Fruit fly (Drosophila melanogaster) whole organism, embryonic: ENCODE results near the gene Art9.
A peak's percentile ranks its signal among the peaks of the same experiment; 100 is the strongest.

Experiments used
- Aef1 ChIP-seq: fragments of 200-800 bp; sonication (Bioruptor generic); IDR thresholded peaks from 3 replicates; pipeline ENCODE4 v1.3.6; 2022; ENCODE audit warnings: missing biosample characterization, missing genetic modification characterization
- CG10654 ChIP-seq: fragments of 200-800 bp; sonication (Bioruptor generic); optimal IDR thresholded peaks from 2 replicates; lab custom pipeline; 2016; ENCODE audit warnings: missing biosample characterization, missing genetic modification characterization
- CG1233 ChIP-seq: fragments of 200-800 bp; sonication (Bioruptor generic); optimal IDR thresholded peaks from 4 replicates; lab custom pipeline; 2018; ENCODE audit warnings: missing biosample characterization, mild to moderate bottlenecking, missing genetic modification characterization
- CG13424 ChIP-seq: fragments of 200-800 bp; sonication (Bioruptor generic); optimal IDR thresholded peaks from 2 replicates; lab custom pipeline; 2019; ENCODE audit warnings: missing biosample characterization, mild to moderate bottlenecking, missing genetic modification characterization, moderate library complexity
- CG14014 ChIP-seq: fragments of 200-800 bp; sonication (Bioruptor generic); IDR thresholded peaks from 2 replicates; pipeline ENCODE4 v1.3.6; 2022; ENCODE audit warnings: missing biosample characterization, missing genetic modification characterization
- CG15601 ChIP-seq: fragments of 200-800 bp; sonication (Bioruptor generic); optimal IDR thresholded peaks from 3 replicates; lab custom pipeline; 2019; ENCODE audit warnings: missing biosample characterization, mild to moderate bottlenecking, missing genetic modification characterization, moderate library complexity
- CG1602 ChIP-seq: fragments of 200-800 bp; sonication (Bioruptor generic); optimal IDR thresholded peaks from 3 replicates; lab custom pipeline; 2016; ENCODE audit warnings: missing biosample characterization, missing genetic modification characterization
- CG17385 ChIP-seq: fragments of 200-800 bp; sonication (Bioruptor generic); optimal IDR thresholded peaks from 3 replicates; lab custom pipeline; 2018; ENCODE audit warnings: missing biosample characterization, mild to moderate bottlenecking, missing genetic modification characterization
- CG17912 ChIP-seq: fragments of 200-800 bp; sonication (Bioruptor generic); optimal IDR thresholded peaks from 2 replicates; lab custom pipeline; 2018; ENCODE audit warnings: missing biosample characterization, mild to moderate bottlenecking, missing genetic modification characterization
- CG18262 ChIP-seq: fragments of 200-800 bp; optimal IDR thresholded peaks from 3 replicates; lab custom pipeline; 2019; ENCODE audit warnings: missing biosample characterization, mild to moderate bottlenecking, missing genetic modification characterization, moderate library complexity
- CG31388 ChIP-seq: fragments of 200-800 bp; sonication (Bioruptor generic); optimal IDR thresholded peaks from 2 replicates; lab custom pipeline; 2016; ENCODE audit warnings: missing biosample characterization, missing genetic modification characterization
- CG31441 ChIP-seq: fragments of 200-800 bp; sonication (Bioruptor generic); IDR thresholded peaks from 2 replicates; pipeline ENCODE4 v1.3.6; 2022; ENCODE audit warnings: missing biosample characterization, missing genetic modification characterization
- CG4617 ChIP-seq: fragments of 200-800 bp; sonication (Bioruptor generic); optimal IDR thresholded peaks from 3 replicates; lab custom pipeline; 2016; ENCODE audit warnings: missing biosample characterization, missing genetic modification characterization, borderline replicate concordance
- CG6791 ChIP-seq: fragments of 200-800 bp; sonication (Bioruptor generic); IDR thresholded peaks from 3 replicates; pipeline ENCODE4 v1.3.6; 2022; ENCODE audit warnings: missing biosample characterization, missing genetic modification characterization; ENCODE audit not compliant: partially characterized antibody
- CG7372 ChIP-seq: fragments of 200-800 bp; sonication (Bioruptor generic); IDR thresholded peaks from 2 replicates; pipeline ENCODE4 v1.3.6; 2022; ENCODE audit warnings: missing biosample characterization, missing genetic modification characterization
- CG7839 ChIP-seq: fragments of 200-800 bp; sonication (Bioruptor generic); optimal IDR thresholded peaks from 3 replicates; lab custom pipeline; 2018; ENCODE audit warnings: missing biosample characterization, mild to moderate bottlenecking, missing genetic modification characterization, moderate library complexity
- CG7987 ChIP-seq: fragments of 200-800 bp; sonication (Bioruptor generic); optimal IDR thresholded peaks from 2 replicates; lab custom pipeline; 2018; ENCODE audit warnings: missing biosample characterization, mild to moderate bottlenecking, missing genetic modification characterization, moderate library complexity
- CG8478 ChIP-seq: fragments of >200 bp; optimal IDR thresholded peaks from 2 replicates; lab custom pipeline; 2018
- D ChIP-seq, 2 experiments: fragments of 200-800 bp in 1 of 2; fragments of >200 bp in 1 of 2; sonication (Bioruptor generic) in 1 of 2; optimal IDR thresholded peaks; 2 replicates in 1 of 2; 3 replicates in 1 of 2; lab custom pipeline; 2017; ENCODE audit warnings: mild to moderate bottlenecking in 1 of 2, missing biosample characterization in 1 of 2, missing genetic modification characterization in 1 of 2, missing genetic modification reagents in 1 of 2
- Doc3 ChIP-seq: fragments of 200-800 bp; sonication (Bioruptor generic); IDR thresholded peaks from 3 replicates; pipeline ENCODE4 v1.3.6; 2022; ENCODE audit warnings: missing biosample characterization, missing genetic modification characterization; ENCODE audit not compliant: partially characterized antibody
- Dref ChIP-seq: fragments of 200-800 bp; sonication (Bioruptor generic); IDR thresholded peaks from 2 replicates; pipeline ENCODE4 v1.3.6; 2022; ENCODE audit warnings: missing biosample characterization, missing genetic modification characterization
- Elba2 ChIP-seq: fragments of 200-800 bp; sonication (Bioruptor generic); optimal IDR thresholded peaks from 3 replicates; lab custom pipeline; 2016; ENCODE audit warnings: missing biosample characterization, missing genetic modification characterization
- HLH3B ChIP-seq: fragments of 200-800 bp; sonication (Bioruptor generic); IDR thresholded peaks from 2 replicates; pipeline ENCODE4 v1.3.6; 2022; ENCODE audit warnings: missing biosample characterization, missing genetic modification characterization
- HmgZ ChIP-seq: fragments of 200-800 bp; sonication (Bioruptor generic); optimal IDR thresholded peaks from 2 replicates; lab custom pipeline; 2018; ENCODE audit warnings: missing biosample characterization, mild to moderate bottlenecking, missing genetic modification characterization
- Hsf ChIP-seq: fragments of 200-800 bp; sonication (Bioruptor generic); optimal IDR thresholded peaks from 3 replicates; lab custom pipeline; 2016; ENCODE audit warnings: missing biosample characterization, missing genetic modification characterization
- Nf-YB ChIP-seq: fragments of 200-800 bp; sonication (Bioruptor generic); optimal IDR thresholded peaks from 3 replicates; lab custom pipeline; 2019; ENCODE audit warnings: missing biosample characterization, mild to moderate bottlenecking, missing genetic modification characterization, moderate library complexity
- Ptx1 ChIP-seq: fragments of 200-800 bp; sonication (Bioruptor generic); IDR thresholded peaks from 2 replicates; pipeline ENCODE4 v1.3.6; 2022; ENCODE audit warnings: missing biosample characterization, missing genetic modification characterization
- Spps ChIP-seq: fragments of 200-800 bp; sonication (Bioruptor generic); optimal IDR thresholded peaks from 2 replicates; lab custom pipeline; 2018; ENCODE audit warnings: missing biosample characterization, mild to moderate bottlenecking, missing genetic modification characterization
- abd-A ChIP-seq: fragments of 200-800 bp; sonication (Bioruptor generic); optimal IDR thresholded peaks from 3 replicates; lab custom pipeline; 2019; ENCODE audit warnings: missing biosample characterization, mild to moderate bottlenecking, missing genetic modification characterization, moderate library complexity
- bsh ChIP-seq, 2 experiments: fragments of 200-800 bp; sonication (Bioruptor generic); optimal IDR thresholded peaks; 2 replicates each; lab custom pipeline; 2017 to 2018; ENCODE audit warnings: mild to moderate bottlenecking in 2 of 2, missing biosample characterization in 2 of 2, missing genetic modification characterization in 2 of 2, moderate library complexity in 1 of 2
- fd96Cb ChIP-seq: fragments of 200-800 bp; sonication (Bioruptor generic); optimal IDR thresholded peaks from 2 replicates; lab custom pipeline; 2018; ENCODE audit warnings: missing biosample characterization, mild to moderate bottlenecking, missing genetic modification characterization, moderate library complexity
- gem ChIP-seq: fragments of 200-800 bp; sonication (Bioruptor generic); optimal IDR thresholded peaks from 2 replicates; lab custom pipeline; 2019; ENCODE audit warnings: missing biosample characterization, mild to moderate bottlenecking, missing genetic modification characterization, moderate library complexity
- grau ChIP-seq: fragments of 200-800 bp; optimal IDR thresholded peaks from 3 replicates; lab custom pipeline; 2019; ENCODE audit warnings: missing biosample characterization, mild to moderate bottlenecking, missing genetic modification characterization, moderate library complexity
- grn ChIP-seq: fragments of 200-800 bp; sonication (Bioruptor generic); optimal IDR thresholded peaks from 3 replicates; lab custom pipeline; 2017; ENCODE audit warnings: missing biosample characterization, missing genetic modification characterization
- hth ChIP-seq: fragments of >200 bp; optimal IDR thresholded peaks from 2 replicates; lab custom pipeline; 2017; ENCODE audit warnings: inconsistent platforms
- luna ChIP-seq: fragments of 200-800 bp; sonication (Bioruptor generic); optimal IDR thresholded peaks from 2 replicates; lab custom pipeline; 2016; ENCODE audit warnings: missing biosample characterization, missing genetic modification characterization
- nau ChIP-seq: fragments of 200-800 bp; sonication (Bioruptor generic); optimal IDR thresholded peaks from 3 replicates; lab custom pipeline; 2017; ENCODE audit warnings: missing biosample characterization, mild to moderate bottlenecking, missing genetic modification characterization, missing genetic modification reagents
- oc ChIP-seq: fragments of 200-800 bp; sonication (Bioruptor generic); optimal IDR thresholded peaks from 2 replicates; lab custom pipeline; 2018; ENCODE audit warnings: missing biosample characterization, mild to moderate bottlenecking, missing genetic modification characterization, moderate library complexity
- p53 ChIP-seq: fragments of 200-800 bp; sonication (Bioruptor generic); optimal IDR thresholded peaks from 2 replicates; lab custom pipeline; 2016; ENCODE audit warnings: missing biosample characterization, missing genetic modification characterization
- psq ChIP-seq: fragments of 200-800 bp; sonication (Bioruptor generic); optimal IDR thresholded peaks from 2 replicates; lab custom pipeline; 2017; ENCODE audit warnings: missing biosample characterization, missing genetic modification characterization
- repo ChIP-seq: fragments of 200-800 bp; sonication (Bioruptor generic); optimal IDR thresholded peaks from 2 replicates; lab custom pipeline; 2016; ENCODE audit warnings: missing biosample characterization, missing genetic modification characterization
- sc ChIP-seq, 3 experiments: fragments of >200 bp in 2 of 3; fragments of 200-800 bp in 1 of 3; sonication (Bioruptor generic) in 1 of 3; optimal IDR thresholded peaks; 2 replicates in 2 of 3; 3 replicates in 1 of 3; lab custom pipeline; 2017; ENCODE audit warnings: mild to moderate bottlenecking in 1 of 3, missing biosample characterization in 1 of 3, missing genetic modification characterization in 1 of 3, missing genetic modification reagents in 1 of 3
- schlank ChIP-seq: fragments of 200-800 bp; sonication (Bioruptor generic); optimal IDR thresholded peaks from 2 replicates; lab custom pipeline; 2018; ENCODE audit warnings: missing biosample characterization, mild to moderate bottlenecking, missing genetic modification characterization
- sens-2 ChIP-seq: fragments of 200-800 bp; sonication (Bioruptor generic); IDR thresholded peaks from 2 replicates; pipeline ENCODE4 v1.3.6; 2022; ENCODE audit warnings: missing biosample characterization, missing genetic modification characterization
- shn ChIP-seq: fragments of 200-800 bp; sonication (Bioruptor generic); optimal IDR thresholded peaks from 3 replicates; lab custom pipeline; 2016; ENCODE audit warnings: missing biosample characterization, missing genetic modification characterization
- tin ChIP-seq: fragments of 200-800 bp; sonication (Bioruptor generic); optimal IDR thresholded peaks from 3 replicates; lab custom pipeline; 2016; ENCODE audit warnings: missing biosample characterization, missing genetic modification characterization
- tio ChIP-seq: fragments of 200-800 bp; sonication (Bioruptor generic); optimal IDR thresholded peaks from 2 replicates; lab custom pipeline; 2017; ENCODE audit warnings: missing biosample characterization, missing genetic modification characterization, inconsistent platforms
- unpg ChIP-seq: fragments of 200-800 bp; sonication (Bioruptor generic); optimal IDR thresholded peaks from 3 replicates; lab custom pipeline; 2018; ENCODE audit warnings: missing biosample characterization, mild to moderate bottlenecking, missing genetic modification characterization, moderate library complexity
- zen ChIP-seq: fragments of 200-800 bp; sonication (Bioruptor generic); optimal IDR thresholded peaks from 3 replicates; lab custom pipeline; 2018; ENCODE audit warnings: missing biosample characterization, mild to moderate bottlenecking, missing genetic modification characterization, moderate library complexity

Gene Art9

dm6 chr3R:13907355-13908105 is 35.7 kb downstream of the Art9 start (continued):
- TF ChIP-seq sc (optimal IDR thresholded peaks at IDR 0.05; lab: Kevin White, UChicago): no peak
- TF ChIP-seq sc (GFP tag; optimal IDR thresholded peaks at IDR 0.05; lab: Kevin White, UChicago): peak; percentile 19
- TF ChIP-seq CG17912 (GFP tag; lab: Kevin White, UChicago): no peak
- no peak for TF ChIP-seq HmgZ (tag; lab: Kevin White, UChicago)
- TF ChIP-seq oc (tag; lab: Kevin White, UChicago): peak; percentile 35
- no peak for TF ChIP-seq repo
- TF ChIP-seq tin (GFP tag; lab: Kevin White, UChicago): peak; percentile 29
- TF ChIP-seq hth (lab: Kevin White, UChicago): no peak
- TF ChIP-seq CG7987: no peak
- TF ChIP-seq Spps (tag; lab: Kevin White, UChicago): peak; percentile 13
- TF ChIP-seq CG31388 (GFP tag; lab: Kevin White, UChicago): no peak
- no peak for TF ChIP-seq p53 (GFP tag; lab: Kevin White, UChicago)
- peak; percentile 76 for TF ChIP-seq grn (GFP tag; lab: Kevin White, UChicago)
- no peak for TF ChIP-seq CG14014 (GFP tag; lab: Robert Waterston, UW)
- peak; percentile 1 for TF ChIP-seq CG15601 (tag; lab: Kevin White, UChicago)
- peak; percentile 8 for TF ChIP-seq Nf-YB (GFP tag; lab: Kevin White, UChicago)
- no peak for TF ChIP-seq Aef1 (GFP tag; lab: Robert Waterston, UW)
- peak; percentile 43; the same call in 1 of the 2 replicates for TF ChIP-seq sens-2 (GFP tag; lab: Robert Waterston, UW)
- TF ChIP-seq HLH3B (GFP tag; lab: Robert Waterston, UW): peak; percentile 65
- TF ChIP-seq CG7372: peak; percentile 35; the same call in 1 of the 2 replicates
- no peak for TF ChIP-seq nau (GFP tag; lab: Kevin White, UChicago)
- TF ChIP-seq luna: no peak
- TF ChIP-seq Ptx1: peak; percentile 51
- peak in 1 of 2 experiments; percentile 65 for TF ChIP-seq bsh (GFP tag; optimal IDR thresholded peaks at IDR 0.05; lab: Kevin White, UChicago)
- TF ChIP-seq D (optimal IDR thresholded peaks at IDR 0.05; lab: Kevin White, UChicago): no peak
- TF ChIP-seq D (GFP tag; optimal IDR thresholded peaks at IDR 0.05; lab: Kevin White, UChicago): peak; percentile 41
- peak; percentile 44 for TF ChIP-seq grau (tag; lab: Kevin White, UChicago)
- TF ChIP-seq CG6791 (GFP tag; lab: Robert Waterston, UW): no peak
- peak; percentile 69 for TF ChIP-seq unpg (GFP tag; lab: Kevin White, UChicago)
- TF ChIP-seq CG8478 (lab: Kevin White, UChicago): no peak
- TF ChIP-seq fd96Cb (tag; lab: Kevin White, UChicago): peak; percentile 48
- TF ChIP-seq gem (tag; lab: Kevin White, UChicago): peak; percentile 74
- TF ChIP-seq zen: peak; percentile 34
- no peak for TF ChIP-seq CG10654 (GFP tag; lab: Kevin White, UChicago)
- TF ChIP-seq schlank (tag; lab: Kevin White, UChicago): no peak
- TF ChIP-seq CG1602 (GFP tag; lab: Kevin White, UChicago): peak; percentile 16
- TF ChIP-seq CG13424: peak; percentile 45
- TF ChIP-seq shn (GFP tag; lab: Kevin White, UChicago): no peak
- TF ChIP-seq tio: peak; percentile 1
- TF ChIP-seq CG1233: no peak
- no peak for TF ChIP-seq Dref (GFP tag; lab: Robert Waterston, UW)
- TF ChIP-seq abd-A (tag; lab: Kevin White, UChicago): peak; percentile 93
- TF ChIP-seq CG17385 (GFP tag; lab: Kevin White, UChicago): peak; percentile 19
- TF ChIP-seq Elba2 (GFP tag; lab: Kevin White, UChicago): no peak
- peak; percentile 68 for TF ChIP-seq CG31441 (GFP tag; lab: Robert Waterston, UW)
- TF ChIP-seq psq (GFP tag; lab: Kevin White, UChicago): no peak
- TF ChIP-seq CG7839: peak; percentile 57
- no peak for TF ChIP-seq CG4617 (GFP tag; lab: Kevin White, UChicago)
- no peak for TF ChIP-seq Doc3 (GFP tag; lab: Robert Waterston, UW)
- no peak for TF ChIP-seq Hsf (GFP tag; lab: Kevin White, UChicago)
- peak; percentile 68 for TF ChIP-seq CG18262 (tag; lab: Kevin White, UChicago)
